Fruit fly (Drosophila melanogaster) whole organism, embryonic: ENCODE results near the gene CG13838.

Experiments
- Adf1 ChIP-seq: fragments of 200-800 bp; sonication (Bioruptor generic); IDR thresholded peaks from 2 replicates; pipeline ENCODE4 v1.3.6; 2022; ENCODE audit warnings: missing biosample characterization, missing genetic modification characterization
- Aef1 ChIP-seq: fragments of 200-800 bp; sonication (Bioruptor generic); IDR thresholded peaks from 3 replicates; pipeline ENCODE4 v1.3.6; 2022; ENCODE audit warnings: missing biosample characterization, missing genetic modification characterization
- Atf6 ChIP-seq: fragments of 200-800 bp; sonication (Bioruptor generic); IDR thresholded peaks from 2 replicates; pipeline ENCODE4 v1.3.6; 2022; ENCODE audit warnings: missing biosample characterization, missing genetic modification characterization
- CG1024 ChIP-seq: fragments of 200-800 bp; sonication (Bioruptor generic); IDR thresholded peaks from 2 replicates; pipeline ENCODE4 v1.3.6; 2022; ENCODE audit warnings: missing biosample characterization, missing genetic modification characterization
- CG11696 ChIP-seq: fragments of 200-800 bp; sonication (Bioruptor generic); IDR thresholded peaks from 2 replicates; pipeline ENCODE4 v1.3.6; 2022; ENCODE audit warnings: missing biosample characterization, missing genetic modification characterization
- CG12744 ChIP-seq: fragments of 200-800 bp; sonication (Bioruptor generic); optimal IDR thresholded peaks from 2 replicates; lab custom pipeline; 2016; ENCODE audit warnings: missing biosample characterization, missing genetic modification characterization
- CG13287 ChIP-seq: fragments of 200-800 bp; sonication (Bioruptor generic); IDR thresholded peaks from 2 replicates; pipeline ENCODE4 v1.3.6; 2022; ENCODE audit warnings: missing biosample characterization, missing genetic modification characterization; ENCODE audit not compliant: partially characterized antibody
- CG13424 ChIP-seq: fragments of 200-800 bp; sonication (Bioruptor generic); optimal IDR thresholded peaks from 2 replicates; lab custom pipeline; 2019; ENCODE audit warnings: missing biosample characterization, mild to moderate bottlenecking, missing genetic modification characterization, moderate library complexity
- CG17328 ChIP-seq: fragments of 200-800 bp; sonication (Bioruptor generic); IDR thresholded peaks from 2 replicates; pipeline ENCODE4 v1.3.6; 2022; ENCODE audit warnings: missing biosample characterization, missing genetic modification characterization
- CG17359 ChIP-seq: fragments of 200-800 bp; sonication (Bioruptor generic); optimal IDR thresholded peaks from 3 replicates; lab custom pipeline; 2018; ENCODE audit warnings: missing biosample characterization, mild to moderate bottlenecking, missing genetic modification characterization, moderate library complexity
- CG17802 ChIP-seq: fragments of 200-800 bp; sonication (Bioruptor generic); optimal IDR thresholded peaks from 2 replicates; lab custom pipeline; 2018; ENCODE audit warnings: missing biosample characterization, mild to moderate bottlenecking, missing genetic modification characterization, moderate library complexity
- CG18476 ChIP-seq: fragments of 200-800 bp; sonication (Bioruptor generic); optimal IDR thresholded peaks from 2 replicates; lab custom pipeline; 2016; ENCODE audit warnings: missing biosample characterization, mild to moderate bottlenecking, missing genetic modification characterization
- CG2199 ChIP-seq: fragments of 200-800 bp; sonication (Bioruptor generic); IDR thresholded peaks from 3 replicates; pipeline ENCODE4 v1.3.6; 2022; ENCODE audit warnings: missing biosample characterization, missing genetic modification characterization
- CG30403 ChIP-seq: fragments of 200-800 bp; sonication (Bioruptor generic); optimal IDR thresholded peaks from 3 replicates; lab custom pipeline; 2016; ENCODE audit warnings: missing biosample characterization, missing genetic modification characterization
- CG30431 ChIP-seq: fragments of 200-800 bp; sonication (Bioruptor generic); optimal IDR thresholded peaks from 2 replicates; lab custom pipeline; 2017; ENCODE audit warnings: missing biosample characterization, missing genetic modification characterization
- CG3847 ChIP-seq: fragments of 200-800 bp; sonication (Bioruptor generic); IDR thresholded peaks from 2 replicates; pipeline ENCODE4 v1.3.6; 2022; ENCODE audit warnings: missing biosample characterization, missing genetic modification characterization
- CG6791 ChIP-seq: fragments of 200-800 bp; sonication (Bioruptor generic); IDR thresholded peaks from 3 replicates; pipeline ENCODE4 v1.3.6; 2022; ENCODE audit warnings: missing biosample characterization, missing genetic modification characterization; ENCODE audit not compliant: partially characterized antibody
- CG7271 ChIP-seq: fragments of 200-800 bp; sonication (Bioruptor generic); optimal IDR thresholded peaks from 2 replicates; lab custom pipeline; 2018; ENCODE audit warnings: missing biosample characterization, mild to moderate bottlenecking, missing genetic modification characterization, moderate library complexity
- CG7556 ChIP-seq: fragments of 200-800 bp; sonication (Bioruptor generic); optimal IDR thresholded peaks from 2 replicates; lab custom pipeline; 2017; ENCODE audit warnings: missing biosample characterization, mild to moderate bottlenecking, missing genetic modification characterization
- CG8765 ChIP-seq: fragments of 200-800 bp; sonication (Bioruptor generic); IDR thresholded peaks from 2 replicates; pipeline ENCODE4 v1.3.6; 2022; ENCODE audit warnings: missing biosample characterization, missing genetic modification characterization
- CG9932 ChIP-seq: fragments of 200-800 bp; sonication (Bioruptor generic); IDR thresholded peaks from 2 replicates; pipeline ENCODE4 v1.3.6; 2022; ENCODE audit warnings: missing biosample characterization, missing genetic modification characterization
- Camta ChIP-seq: fragments of 200-800 bp; sonication (Bioruptor generic); optimal IDR thresholded peaks from 2 replicates; lab custom pipeline; 2016; ENCODE audit warnings: missing biosample characterization, missing genetic modification characterization
- Doc2 ChIP-seq: fragments of 200-800 bp; sonication (Bioruptor generic); IDR thresholded peaks from 2 replicates; pipeline ENCODE4 v1.3.6; 2022; ENCODE audit warnings: missing biosample characterization, missing genetic modification characterization
- Dp ChIP-seq: fragments of 200-800 bp; sonication (Bioruptor generic); optimal IDR thresholded peaks from 2 replicates; lab custom pipeline; 2018; ENCODE audit warnings: missing biosample characterization, mild to moderate bottlenecking, missing genetic modification characterization, moderate library complexity
- Dref ChIP-seq: fragments of 200-800 bp; sonication (Bioruptor generic); IDR thresholded peaks from 2 replicates; pipeline ENCODE4 v1.3.6; 2022; ENCODE audit warnings: missing biosample characterization, missing genetic modification characterization
- MBD-R2 ChIP-seq: fragments of 200-800 bp; sonication (Bioruptor generic); IDR thresholded peaks from 2 replicates; pipeline ENCODE4 v1.3.6; 2022; ENCODE audit warnings: missing biosample characterization, missing genetic modification characterization
- NC2β ChIP-seq: fragments of 200-800 bp; sonication (Bioruptor generic); optimal IDR thresholded peaks from 2 replicates; lab custom pipeline; 2016; ENCODE audit warnings: missing biosample characterization, missing genetic modification characterization
- Sry-δ ChIP-seq: fragments of 200-800 bp; sonication (Bioruptor generic); optimal IDR thresholded peaks from 2 replicates; lab custom pipeline; 2016; ENCODE audit warnings: missing biosample characterization, missing genetic modification characterization
- Tbp ChIP-seq: fragments of >200 bp; optimal IDR thresholded peaks from 2 replicates; lab custom pipeline; 2018; ENCODE audit warnings: missing biosample characterization, missing genetic modification characterization
- Vsx1 ChIP-seq: fragments of 200-800 bp; sonication (Bioruptor generic); optimal IDR thresholded peaks from 2 replicates; lab custom pipeline; 2017; ENCODE audit warnings: missing biosample characterization, mild to moderate bottlenecking, missing genetic modification characterization, missing genetic modification reagents
- YL-1 ChIP-seq: fragments of 200-800 bp; sonication (Bioruptor generic); optimal IDR thresholded peaks from 3 replicates; lab custom pipeline; 2017; ENCODE audit warnings: missing biosample characterization, mild to moderate bottlenecking, missing genetic modification characterization
- ab ChIP-seq: fragments of 200-800 bp; sonication (Bioruptor generic); optimal IDR thresholded peaks from 2 replicates; lab custom pipeline; 2016; ENCODE audit warnings: missing biosample characterization, missing genetic modification characterization
- chif ChIP-seq, 2 experiments: fragments of 200-800 bp; sonication (Bioruptor generic); optimal IDR thresholded peaks; 3 replicates each; lab custom pipeline; 2016; ENCODE audit warnings: missing biosample characterization in 2 of 2, missing genetic modification characterization in 2 of 2
- ci ChIP-seq: fragments of 200-800 bp; sonication (Bioruptor generic); IDR thresholded peaks from 3 replicates; pipeline ENCODE4 v1.3.6; 2022; ENCODE audit warnings: missing biosample characterization, missing genetic modification characterization
- crp ChIP-seq, 2 experiments: fragments of 200-800 bp; sonication (Bioruptor generic); optimal IDR thresholded peaks; 2 replicates in 1 of 2; 3 replicates in 1 of 2; lab custom pipeline; 2017; ENCODE audit warnings: missing biosample characterization in 2 of 2, missing genetic modification characterization in 2 of 2, mild to moderate bottlenecking in 1 of 2, moderate library complexity in 1 of 2
- dysf ChIP-seq: fragments of 200-800 bp; sonication (Bioruptor generic); IDR thresholded peaks from 3 replicates; pipeline ENCODE4 v1.3.6; 2022; ENCODE audit warnings: missing biosample characterization, missing genetic modification characterization
- emc ChIP-seq: fragments of 200-800 bp; sonication (Bioruptor generic); optimal IDR thresholded peaks from 2 replicates; lab custom pipeline; 2016; ENCODE audit warnings: missing biosample characterization, missing genetic modification characterization
- ftz-f1 ChIP-seq: fragments of 200-800 bp; sonication (Bioruptor generic); optimal IDR thresholded peaks from 2 replicates; lab custom pipeline; 2016; ENCODE audit warnings: missing biosample characterization, missing genetic modification characterization
- ham ChIP-seq: fragments of 200-800 bp; sonication (Bioruptor generic); IDR thresholded peaks from 2 replicates; pipeline ENCODE4 v1.3.6; 2022; ENCODE audit warnings: missing biosample characterization, missing genetic modification characterization
- hb ChIP-seq: fragments of 200-800 bp; sonication (Bioruptor generic); IDR thresholded peaks from 3 replicates; pipeline ENCODE4 v1.3.6; 2022; ENCODE audit warnings: missing biosample characterization, missing genetic modification characterization; ENCODE audit not compliant: partially characterized antibody
- mld ChIP-seq: fragments of 200-800 bp; sonication (Bioruptor generic); IDR thresholded peaks from 3 replicates; pipeline ENCODE4 v1.3.6; 2022; ENCODE audit warnings: missing biosample characterization, missing genetic modification characterization; ENCODE audit not compliant: partially characterized antibody
- nerfin-2 ChIP-seq: fragments of 200-800 bp; sonication (Bioruptor generic); IDR thresholded peaks from 2 replicates; pipeline ENCODE4 v1.3.6; 2022; ENCODE audit warnings: missing biosample characterization, missing genetic modification characterization; ENCODE audit not compliant: partially characterized antibody
- otp ChIP-seq: fragments of 200-800 bp; sonication (Bioruptor generic); IDR thresholded peaks from 3 replicates; pipeline ENCODE4, ENCODE4 v1.3.6; 2022; ENCODE audit warnings: missing biosample characterization, missing genetic modification characterization
- p53 ChIP-seq: fragments of 200-800 bp; sonication (Bioruptor generic); optimal IDR thresholded peaks from 2 replicates; lab custom pipeline; 2016; ENCODE audit warnings: missing biosample characterization, missing genetic modification characterization
- psq ChIP-seq: fragments of 200-800 bp; sonication (Bioruptor generic); optimal IDR thresholded peaks from 2 replicates; lab custom pipeline; 2017; ENCODE audit warnings: missing biosample characterization, missing genetic modification characterization
- tap ChIP-seq: fragments of 200-800 bp; optimal IDR thresholded peaks from 3 replicates; lab custom pipeline; 2019; ENCODE audit warnings: missing biosample characterization, mild to moderate bottlenecking, missing genetic modification characterization, moderate library complexity
- trem ChIP-seq: fragments of 200-800 bp; optimal IDR thresholded peaks from 3 replicates; lab custom pipeline; 2019; ENCODE audit warnings: missing biosample characterization, mild to moderate bottlenecking, missing genetic modification characterization, moderate library complexity
- ttk ChIP-seq: fragments of 200-800 bp; sonication (Bioruptor generic); IDR thresholded peaks from 2 replicates; pipeline ENCODE4 v2.1.2; 2022; ENCODE audit warnings: missing biosample characterization, missing genetic modification characterization
- vfl ChIP-seq: fragments of 200-800 bp; sonication (Bioruptor generic); optimal IDR thresholded peaks from 2 replicates; lab custom pipeline; 2016; ENCODE audit warnings: missing biosample characterization, missing genetic modification characterization
- vvl ChIP-seq: fragments of 200-800 bp; sonication (Bioruptor generic); IDR thresholded peaks from 2 replicates; pipeline ENCODE4 v1.3.6; 2022; ENCODE audit warnings: missing biosample characterization, missing genetic modification characterization
- zen2 ChIP-seq: fragments of 200-800 bp; sonication (Bioruptor generic); IDR thresholded peaks from 3 replicates; pipeline ENCODE4 v1.3.6; 2022; ENCODE audit warnings: missing biosample characterization, missing genetic modification characterization; ENCODE audit not compliant: partially characterized antibody

Gene CG13838

DNA sequence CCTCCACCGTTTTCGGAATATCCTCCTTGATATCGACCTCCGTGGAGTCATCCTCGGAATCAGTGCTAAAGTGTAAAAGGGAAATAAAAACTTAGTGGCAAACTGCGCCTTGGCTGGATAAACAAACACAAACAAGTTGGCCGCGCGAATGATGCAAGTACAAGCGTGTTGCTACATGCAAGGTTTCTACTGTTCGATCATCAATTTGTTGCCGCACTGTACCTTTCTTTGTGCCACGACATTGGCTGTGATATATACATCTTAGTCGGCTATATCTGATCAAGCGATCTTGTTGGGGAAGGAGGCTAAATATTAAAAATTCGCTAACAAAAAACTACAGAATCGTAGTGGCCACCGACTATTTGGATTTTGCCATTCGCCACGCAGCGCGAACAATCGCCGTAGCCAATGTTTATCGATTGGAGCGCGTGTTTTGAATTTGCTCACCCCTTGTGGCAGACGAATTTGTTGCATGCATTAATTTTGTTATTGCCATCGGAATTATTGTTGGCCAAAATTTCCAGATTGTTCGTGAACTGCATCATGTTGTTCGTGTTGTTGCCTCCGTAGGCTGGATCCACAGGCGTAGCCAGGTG, 11.2 kb downstream of the CG13838 start (continued):
- TF ChIP-seq CG1024 (GFP tag; lab: Robert Waterston, UW) = no peak
- no peak for TF ChIP-seq CG8765 (GFP tag; lab: Robert Waterston, UW)
- TF ChIP-seq mld (GFP tag; lab: Robert Waterston, UW) = 0 out of 3 replicates have a peak, but pooled peaks have one; percentile 24
- TF ChIP-seq ab (GFP tag; lab: Kevin White, UChicago) = no peak
- no peak for TF ChIP-seq CG13424
- no peak for TF ChIP-seq Aef1
- no peak for TF ChIP-seq chif (GFP tag; optimal IDR thresholded peaks at IDR 0.05; lab: Kevin White, UChicago)
- no peak for TF ChIP-seq CG17328 (GFP tag; lab: Robert Waterston, UW)
- TF ChIP-seq CG12744 (GFP tag; lab: Kevin White, UChicago) = no peak
- TF ChIP-seq CG3847 = no peak
- TF ChIP-seq CG18476 = no peak
- no peak for TF ChIP-seq ham
- no peak for TF ChIP-seq Camta (GFP tag; lab: Kevin White, UChicago)
- TF ChIP-seq CG7271 (tag; lab: Kevin White, UChicago) = no peak
- TF ChIP-seq Tbp = no peak
- TF ChIP-seq Vsx1 = no peak
- peak; percentile 5 for TF ChIP-seq CG13287
- TF ChIP-seq CG30431 (GFP tag; lab: Kevin White, UChicago) = no peak
- no peak for TF ChIP-seq CG17359 (tag; lab: Kevin White, UChicago)
- TF ChIP-seq nerfin-2 = no peak
- TF ChIP-seq Doc2 (GFP tag; lab: Robert Waterston, UW) = no peak
- TF ChIP-seq vfl (GFP tag; lab: Kevin White, UChicago) = no peak
- TF ChIP-seq otp (GFP tag; lab: Robert Waterston, UW) = no peak
- TF ChIP-seq tap (tag; lab: Kevin White, UChicago) = no peak
- no peak for TF ChIP-seq CG2199 (GFP tag; lab: Robert Waterston, UW)
- TF ChIP-seq crp (GFP tag; optimal IDR thresholded peaks at IDR 0.05; lab: Kevin White, UChicago) = no peak
- peak; percentile 61 for TF ChIP-seq trem
- no peak for TF ChIP-seq Atf6 (GFP tag; lab: Robert Waterston, UW)
- TF ChIP-seq vvl (GFP tag; lab: Robert Waterston, UW) = no peak
- peak; percentile 75 for TF ChIP-seq Dref (GFP tag; lab: Robert Waterston, UW)
- no peak for TF ChIP-seq ftz-f1 (GFP tag; lab: Kevin White, UChicago)
- TF ChIP-seq NC2β = no peak
- peak; percentile 99 for TF ChIP-seq p53 (GFP tag; lab: Kevin White, UChicago)
- no peak for TF ChIP-seq Adf1 (GFP tag; lab: Robert Waterston, UW)
- peak; percentile 82 for TF ChIP-seq Dp (GFP tag; lab: Kevin White, UChicago)
- no peak for TF ChIP-seq ci (GFP tag; lab: Robert Waterston, UW)
- TF ChIP-seq psq (GFP tag; lab: Kevin White, UChicago) = no peak
- TF ChIP-seq YL-1 = no peak
- TF ChIP-seq CG7556 (GFP tag; lab: Kevin White, UChicago) = no peak
- no peak for TF ChIP-seq emc (GFP tag; lab: Kevin White, UChicago)
- no peak for TF ChIP-seq CG11696 (GFP tag; lab: Robert Waterston, UW)
- TF ChIP-seq CG17802 (tag; lab: Kevin White, UChicago) = no peak
- peak; percentile 51; the same call in 1 of the 2 replicates for TF ChIP-seq MBD-R2 (GFP tag; lab: Robert Waterston, UW)
- TF ChIP-seq ttk (GFP tag; lab: Robert Waterston, UW) = no peak
- no peak for TF ChIP-seq CG9932 (GFP tag; lab: Robert Waterston, UW)
- no peak for TF ChIP-seq zen2 (GFP tag; lab: Robert Waterston, UW)
- no peak for TF ChIP-seq CG30403 (GFP tag; lab: Kevin White, UChicago)
- peak; percentile 43; the same call in 1 of the 3 replicates for TF ChIP-seq CG6791 (GFP tag; lab: Robert Waterston, UW)
- peak; percentile 55 for TF ChIP-seq Sry-δ (GFP tag; lab: Kevin White, UChicago)
- no peak for TF ChIP-seq hb (GFP tag; lab: Robert Waterston, UW)
- TF ChIP-seq dysf (GFP tag; lab: Robert Waterston, UW) = no peak
